Worm (Caenorhabditis elegans): ENCODE measurements around the gene nhr-145.

The nhr-145 gene

ce11 chrV:19087426-19087825, at the start of gene nhr-145:
TSS of gene nhr-145 (plus strand) at chrV:19087723.
- no peak for TF ChIP-seq aly-2 (tag; optimal IDR thresholded peaks at IDR 0.05)
- no peak for TF ChIP-seq cey-2 (tag; optimal IDR thresholded peaks at IDR 0.05; ENCODE audit: borderline replicate concordance, insufficient read depth)
- no peak for TF ChIP-seq lin-1 (GFP tag; IDR thresholded peaks at IDR 0.05)
- TF ChIP-seq zfp-2 (tag; optimal IDR thresholded peaks at IDR 0.05), result no peak
- TF ChIP-seq unc-39 (tag; optimal IDR thresholded peaks at IDR 0.05), result no peak
- TF ChIP-seq daf-8 (GFP tag; IDR thresholded peaks at IDR 0.05), result no peak
- TF ChIP-seq php-3 (GFP tag; IDR thresholded peaks at IDR 0.05), result no peak
- no peak for TF ChIP-seq jun-1 (tag; optimal IDR thresholded peaks at IDR 0.05)
- TF ChIP-seq nhr-41 (GFP tag; IDR thresholded peaks at IDR 0.05), result no peak
- TF ChIP-seq nhr-76 (tag; optimal IDR thresholded peaks at IDR 0.05), result no peak
- no peak for TF ChIP-seq F10B5.3 (tag; optimal IDR thresholded peaks at IDR 0.05)
- no peak for TF ChIP-seq ZK337.2 (GFP tag; IDR thresholded peaks at IDR 0.05)
- no peak for TF ChIP-seq mes-2 (tag; optimal IDR thresholded peaks at IDR 0.05; ENCODE audit: poor library complexity, severe bottlenecking)
- TF ChIP-seq pha-4 (GFP tag; IDR thresholded peaks at IDR 0.05), result no peak
- no peak for TF ChIP-seq pha-4 (tag; optimal IDR thresholded peaks at IDR 0.05)
- TF ChIP-seq hif-1 (tag; optimal IDR thresholded peaks at IDR 0.05), result no peak
- no peak for TF ChIP-seq lin-13 (GFP tag; optimal IDR thresholded peaks at IDR 0.05)
- no peak for TF ChIP-seq ZK546.5 (tag; optimal IDR thresholded peaks at IDR 0.05)
- no peak for TF ChIP-seq D1046.2 (GFP tag; IDR thresholded peaks at IDR 0.05)
- TF ChIP-seq tra-1 (GFP tag; IDR thresholded peaks at IDR 0.05), result no peak
- TF ChIP-seq mdt-29 (GFP tag; IDR thresholded peaks at IDR 0.05), result no peak

DNA sequence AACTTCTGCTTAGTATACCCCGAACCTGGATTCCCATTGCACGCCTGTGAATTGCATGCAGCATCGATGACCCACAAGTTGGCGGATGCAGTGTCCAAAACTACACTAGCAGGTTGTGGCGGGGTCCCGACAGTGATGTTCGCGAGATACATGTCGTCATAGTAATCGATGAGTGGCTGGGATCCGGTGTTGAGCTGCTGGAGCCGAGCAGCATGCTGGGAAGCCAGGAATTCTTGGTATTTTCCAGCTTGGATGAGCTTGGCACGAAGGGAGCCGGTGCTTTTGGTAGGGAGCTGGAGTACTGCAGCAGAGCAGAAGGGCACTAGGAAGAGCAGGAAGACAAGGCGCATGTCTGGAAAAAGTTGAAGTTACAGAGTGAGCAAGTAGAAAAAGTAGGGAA, 45.3 kb upstream of the nhr-145 start, which contains the start of gene asp-16:
Gene asp-16, minus strand, starts transcription at position 350 of the 400 bp plus-strand sequence.
- TF ChIP-seq set-16 (GFP tag; IDR thresholded peaks at IDR 0.05) (peak; percentile 58), Y5F2A.4 (GFP tag; optimal IDR thresholded peaks at IDR 0.05) (no peak)

DNA sequence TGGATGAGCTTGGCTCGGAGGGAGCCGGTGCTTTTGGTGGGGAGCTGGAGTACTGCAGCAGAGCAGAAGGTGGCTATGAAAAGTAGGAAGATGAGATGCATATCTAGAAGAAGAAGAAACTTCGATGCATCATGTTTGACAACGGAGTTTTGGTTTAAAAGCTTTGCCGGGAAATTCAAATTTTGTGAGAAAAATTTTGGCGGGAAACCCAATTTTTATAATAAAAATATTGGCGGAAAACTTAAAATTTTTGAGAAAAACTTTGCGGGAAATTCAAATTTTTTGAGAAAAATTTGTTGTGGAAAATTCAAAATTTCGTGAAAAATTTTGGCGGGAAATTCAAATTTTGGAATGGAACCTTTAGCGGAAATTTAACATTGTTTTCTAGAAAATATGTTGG, 42.8 kb upstream of the nhr-145 start, which contains the start of gene asp-15:
Gene asp-15, minus strand, starts transcription at position 101 of the 400 bp plus-strand sequence.
- no peak for TF ChIP-seq snpc-4 (tag; optimal IDR thresholded peaks at IDR 0.05)
- TF ChIP-seq ZK546.5 (tag; optimal IDR thresholded peaks at IDR 0.05), result no peak
- no peak for TF ChIP-seq tag-97 (GFP tag; IDR thresholded peaks at IDR 0.05)
- TF ChIP-seq F49E8.2 (tag; optimal IDR thresholded peaks at IDR 0.05; ENCODE audit: borderline replicate concordance), result no peak
- TF ChIP-seq unc-62 (GFP tag; optimal IDR thresholded peaks at IDR 0.05 in 1 of 2), result no peak
- no peak for TF ChIP-seq unc-62 (tag; optimal IDR thresholded peaks at IDR 0.05)
- no peak for TF ChIP-seq gei-8 (GFP tag; optimal IDR thresholded peaks at IDR 0.05)

- 0 out of 2 replicates have a peak, but pooled peaks have one; percentile 13 for TF ChIP-seq madf-9 (GFP tag; conservative IDR thresholded peaks at IDR 0.05)
- TF ChIP-seq lin-1 (GFP tag; IDR thresholded peaks at IDR 0.05), result no peak
- peak; percentile 70; the same call in 1 of the 2 replicates for TF ChIP-seq set-16 (GFP tag; IDR thresholded peaks at IDR 0.05)
- no peak for TF ChIP-seq unc-130 (GFP tag; optimal IDR thresholded peaks at IDR 0.05)
- TF ChIP-seq lir-3 (tag; optimal IDR thresholded peaks at IDR 0.05), result no peak
- TF ChIP-seq F44E2.7 (GFP tag; IDR thresholded peaks at IDR 0.05), result no peak
- TF ChIP-seq ztf-11 (tag; optimal IDR thresholded peaks at IDR 0.05), result no peak
- no peak for TF ChIP-seq nhr-77 (tag; optimal IDR thresholded peaks at IDR 0.05)
- no peak for TF ChIP-seq unc-62 (GFP tag; optimal IDR thresholded peaks at IDR 0.05 in 1 of 2)
- TF ChIP-seq unc-62 (tag; optimal IDR thresholded peaks at IDR 0.05), result no peak
- no peak for TF ChIP-seq duxl-1 (tag; optimal IDR thresholded peaks at IDR 0.05; ENCODE audit: poor library complexity)
- TF ChIP-seq ztf-7 (tag; optimal IDR thresholded peaks at IDR 0.05), result no peak
- TF ChIP-seq jun-1 (tag; optimal IDR thresholded peaks at IDR 0.05), result no peak
- no peak for TF ChIP-seq lin-15B (tag; optimal IDR thresholded peaks at IDR 0.05)
Measured at ce11 chrV:19047442-19047841, 40.1 kb upstream of the nhr-145 start.

Data from whole organism, L4 larva.